Worm (Caenorhabditis elegans): ENCODE measurements around the gene srd-63.

DNA sequence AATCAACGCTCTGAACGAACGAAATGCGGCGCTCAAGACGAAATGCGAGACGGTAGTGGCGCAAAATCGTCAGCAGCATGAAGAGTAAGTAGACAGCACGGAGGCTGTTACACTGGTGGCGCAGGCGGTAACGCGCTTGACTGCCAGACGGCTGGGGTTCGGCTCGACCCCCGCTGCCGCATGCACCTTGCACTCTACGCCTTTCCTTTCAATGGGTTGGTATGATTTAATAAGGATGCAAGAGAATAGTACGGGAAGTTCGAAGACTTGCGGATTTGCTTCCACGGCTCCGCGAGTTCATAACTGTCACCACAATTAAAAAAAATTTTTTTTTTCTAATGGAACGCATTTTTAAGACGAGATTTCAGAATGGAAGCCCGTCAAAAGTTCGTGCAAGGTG, 23.6 kb downstream of the srd-63 start:
- TF ChIP-seq F37B4.10 (GFP tag; IDR thresholded peaks at IDR 0.05) (0 out of 2 replicates have a peak, but pooled peaks have one; percentile 92), bed-1 (GFP tag; IDR thresholded peaks at IDR 0.05) (0 out of 2 replicates have a peak, but pooled peaks have one; percentile 54), F23B12.7 (tag; optimal IDR thresholded peaks at IDR 0.05; ENCODE audit: insufficient read depth) (peak; percentile 87), tlf-1 (GFP tag; optimal IDR thresholded peaks at IDR 0.05) (peak; percentile 40), T26A5.8 (tag; optimal IDR thresholded peaks at IDR 0.05) (peak; percentile 85), athp-1 (tag; optimal IDR thresholded peaks at IDR 0.05) (peak; percentile 89), pbrm-1 (GFP tag; IDR thresholded peaks at IDR 0.05) (peak; percentile 89), mel-28 (tag; optimal IDR thresholded peaks at IDR 0.05; ENCODE audit: borderline replicate concordance) (peak; percentile 50), snpc-4 (GFP tag; optimal IDR thresholded peaks at IDR 0.05) (peak; percentile 80), snpc-4 (tag; optimal IDR thresholded peaks at IDR 0.05) (peak; percentile 39 to 89 (median 82)), hmg-1.2 (GFP tag; IDR thresholded peaks at IDR 0.05) (peak; percentile 77), ama-1 (optimal IDR thresholded peaks at IDR 0.05) (no peak), ama-1 (GFP tag; optimal IDR thresholded peaks at IDR 0.05) (peak; percentile 51 to 59), ekl-4 (GFP tag; IDR thresholded peaks at IDR 0.05) (peak; percentile 73), nhr-90 (tag; optimal IDR thresholded peaks at IDR 0.05) (peak; percentile 95), pha-4 (tag; optimal IDR thresholded peaks at IDR 0.05) (no peak)
